Worm (Caenorhabditis elegans) whole organism, late embryonic: ENCODE measurements around the gene F07A11.1.

Experiments
- C38D4.7 ChIP-seq: fragments of 200-800 bp; sonication (Bioruptor generic); optimal IDR thresholded peaks from 2 replicates; lab custom pipeline; 2018; ENCODE audit warnings: mild to moderate bottlenecking, missing genetic modification characterization, moderate library complexity, missing compliant biosample characterization
- K09A11.1 ChIP-seq: sonication (generic microtip); optimal IDR thresholded peaks from 2 replicates; lab custom pipeline; 2017; ENCODE audit warnings: antibody characterized with exemption, mild to moderate bottlenecking, missing genetic modification characterization, missing compliant biosample characterization; ENCODE audit not compliant: insufficient read depth
- Y22D7AL.16 ChIP-seq: sonication (generic microtip); optimal IDR thresholded peaks from 2 replicates; lab custom pipeline; 2016; ENCODE audit warnings: missing genetic modification characterization, missing compliant biosample characterization
- ceh-18 ChIP-seq: sonication (generic microtip); optimal IDR thresholded peaks from 2 replicates; lab custom pipeline; 2016; ENCODE audit warnings: missing genetic modification characterization, missing compliant biosample characterization
- ceh-2 ChIP-seq: sonication (generic microtip); optimal IDR thresholded peaks from 2 replicates; lab custom pipeline; 2016; ENCODE audit warnings: missing genotype, missing genetic modification characterization, missing compliant biosample characterization
- ceh-31 ChIP-seq: sonication (generic microtip); optimal IDR thresholded peaks from 2 replicates; lab custom pipeline; 2016; ENCODE audit warnings: missing genetic modification characterization, missing compliant biosample characterization
- ceh-34 ChIP-seq: sonication (generic microtip); optimal IDR thresholded peaks from 2 replicates; lab custom pipeline; 2016; ENCODE audit warnings: mild to moderate bottlenecking, missing genetic modification characterization, missing compliant biosample characterization
- ceh-9 ChIP-seq: sonication (generic microtip); optimal IDR thresholded peaks from 2 replicates; lab custom pipeline; 2016; ENCODE audit warnings: mild to moderate bottlenecking, missing genetic modification characterization, inconsistent platforms, missing compliant biosample characterization
- dmd-4 ChIP-seq: sonication (generic microtip); optimal IDR thresholded peaks from 2 replicates; lab custom pipeline; 2016; ENCODE audit warnings: borderline replicate concordance, missing genetic modification characterization, missing compliant biosample characterization
- elt-2 ChIP-seq: sonication (generic microtip); optimal IDR thresholded peaks from 2 replicates; lab custom pipeline; 2016; ENCODE audit warnings: missing genetic modification reagents, missing genetic modification characterization, missing compliant biosample characterization
- elt-4 ChIP-seq: sonication (generic microtip); optimal IDR thresholded peaks from 2 replicates; lab custom pipeline; 2016; ENCODE audit warnings: missing genetic modification characterization, missing compliant biosample characterization
- ets-4 ChIP-seq: sonication (generic microtip); optimal IDR thresholded peaks from 2 replicates; lab custom pipeline; 2016; ENCODE audit warnings: missing genetic modification characterization, missing compliant biosample characterization
- fkh-10 ChIP-seq: fragments of 150-350 bp; optimal IDR thresholded peaks from 2 replicates; lab custom pipeline; 2014; ENCODE audit warnings: missing biosample characterization, missing genetic modification reagents, missing genetic modification characterization
- hlh-13 ChIP-seq: fragments of 200-800 bp; sonication (Bioruptor generic); optimal IDR thresholded peaks from 2 replicates; lab custom pipeline; 2018; ENCODE audit warnings: mild to moderate bottlenecking, missing genetic modification characterization, missing compliant biosample characterization
- hlh-30 ChIP-seq: sonication (generic microtip); optimal IDR thresholded peaks from 2 replicates; lab custom pipeline; 2017; ENCODE audit warnings: antibody characterized with exemption, missing genetic modification characterization, missing compliant biosample characterization; ENCODE audit not compliant: insufficient read depth
- hlh-6 ChIP-seq: sonication (generic microtip); optimal IDR thresholded peaks from 2 replicates; lab custom pipeline; 2016; ENCODE audit warnings: missing genotype, missing genetic modification characterization, missing compliant biosample characterization
- hlh-8 ChIP-seq: sonication (generic microtip); optimal IDR thresholded peaks from 2 replicates; lab custom pipeline; 2016; ENCODE audit warnings: missing genotype, missing genetic modification characterization, missing compliant biosample characterization
- lin-11 ChIP-seq: fragments of 200-800 bp; sonication (Bioruptor generic); optimal IDR thresholded peaks from 2 replicates; lab custom pipeline; 2018; ENCODE audit warnings: mild to moderate bottlenecking, missing genetic modification characterization, missing compliant biosample characterization
- madf-2 ChIP-seq: sonication (generic microtip); optimal IDR thresholded peaks from 2 replicates; lab custom pipeline; 2017; ENCODE audit warnings: missing genetic modification characterization, missing compliant biosample characterization
- nfya-1 ChIP-seq: sonication (generic microtip); optimal IDR thresholded peaks from 2 replicates; lab custom pipeline; 2017; ENCODE audit warnings: missing genetic modification characterization, mild to moderate bottlenecking, missing compliant biosample characterization, antibody characterized with exemption, moderate library complexity
- nhr-11 ChIP-seq: fragments of 150-350 bp; optimal IDR thresholded peaks from 2 replicates; lab custom pipeline; 2014; ENCODE audit warnings: missing biosample characterization, missing genetic modification characterization
- nhr-232 ChIP-seq: sonication (generic microtip); optimal IDR thresholded peaks from 2 replicates; lab custom pipeline; 2016; ENCODE audit warnings: missing genetic modification characterization, missing compliant biosample characterization
- npax-4 ChIP-seq: sonication (generic microtip); optimal IDR thresholded peaks from 2 replicates; lab custom pipeline; 2016; ENCODE audit warnings: missing genetic modification characterization, missing compliant biosample characterization
- pag-3 ChIP-seq: sonication (generic microtip); optimal IDR thresholded peaks from 2 replicates; lab custom pipeline; 2016; ENCODE audit warnings: missing compliant biosample characterization, missing genetic modification characterization, borderline replicate concordance
- pat-9 ChIP-seq: fragments of 200-800 bp; sonication (Bioruptor generic); optimal IDR thresholded peaks from 2 replicates; lab custom pipeline; 2018; ENCODE audit warnings: mild to moderate bottlenecking, missing genetic modification characterization, moderate library complexity, missing compliant biosample characterization
- pqm-1 ChIP-seq: sonication (generic microtip); optimal IDR thresholded peaks from 2 replicates; lab custom pipeline; 2016; ENCODE audit warnings: missing genetic modification characterization, missing compliant biosample characterization
- pros-1 ChIP-seq: fragments of 150-350 bp; optimal IDR thresholded peaks from 2 replicates; lab custom pipeline; 2014; ENCODE audit warnings: missing biosample characterization, missing genetic modification reagents, missing genetic modification characterization
- rnt-1 ChIP-seq: sonication (generic microtip); optimal IDR thresholded peaks from 2 replicates; lab custom pipeline; 2016; ENCODE audit warnings: missing genetic modification characterization, missing compliant biosample characterization
- sdc-2 ChIP-seq: sonication (generic microtip); optimal IDR thresholded peaks from 2 replicates; lab custom pipeline; 2016; ENCODE audit warnings: missing genotype, missing genetic modification characterization, missing compliant biosample characterization
- syd-9 ChIP-seq: sonication (generic microtip); optimal IDR thresholded peaks from 2 replicates; lab custom pipeline; 2016; ENCODE audit warnings: mild to moderate bottlenecking, missing genetic modification characterization, moderate library complexity, missing compliant biosample characterization
- tbx-2 ChIP-seq: sonication (generic microtip); optimal IDR thresholded peaks from 2 replicates; lab custom pipeline; 2016; ENCODE audit warnings: missing genetic modification characterization, missing compliant biosample characterization
- unc-3 ChIP-seq, 2 experiments: fragments of 200-800 bp in 1 of 2; sonication (Bioruptor generic) in 1 of 2; sonication (generic microtip) in 1 of 2; conservative IDR thresholded peaks in 1 of 2; optimal IDR thresholded peaks in 1 of 2; 2 replicates each; pipeline versions ENCODE4 v1.3.6 to Lab custom; 2016 to 2022; ENCODE audit warnings: missing compliant biosample characterization in 2 of 2, missing genetic modification characterization in 2 of 2, missing genetic modification reagents in 1 of 2
- unc-86 ChIP-seq: sonication (generic microtip); optimal IDR thresholded peaks from 2 replicates; lab custom pipeline; 2016; ENCODE audit warnings: missing genetic modification characterization, missing compliant biosample characterization
- zip-5 ChIP-seq: sonication (generic microtip); optimal IDR thresholded peaks from 2 replicates; lab custom pipeline; 2016; ENCODE audit warnings: missing genetic modification characterization, missing compliant biosample characterization

Gene F07A11.1

DNA sequence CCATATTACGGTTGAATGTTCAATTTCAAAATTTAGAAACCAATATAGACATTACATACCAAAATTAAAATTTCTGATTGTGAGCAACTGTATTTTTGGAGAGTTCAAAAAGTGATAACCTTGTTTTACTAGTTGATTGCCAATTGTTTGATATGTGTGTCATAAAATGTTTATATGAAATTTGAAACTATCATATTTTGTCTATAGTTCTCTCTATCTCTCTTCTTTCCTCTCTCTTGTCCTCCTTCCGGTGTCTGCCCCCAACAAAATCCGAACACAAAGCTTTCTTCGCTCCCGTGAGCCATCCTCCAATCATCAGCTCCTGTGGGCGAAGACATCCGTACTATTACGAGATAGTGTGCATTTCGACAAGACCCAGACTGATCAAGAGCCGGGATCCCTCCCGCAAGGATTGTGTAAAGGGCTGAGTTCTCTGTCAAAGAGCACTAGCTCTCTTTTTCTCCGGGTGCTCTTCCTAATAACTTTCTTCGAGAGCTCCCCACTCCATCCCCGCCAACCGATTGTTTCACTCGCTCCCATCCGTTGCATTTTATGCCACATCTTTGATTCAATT is 10.6 kb upstream of the F07A11.1 start:
- TF ChIP-seq lin-11 = no peak
- peak; percentile 66 for TF ChIP-seq rnt-1
- TF ChIP-seq ceh-34 (tag; lab: Kevin White, UChicago) = peak; percentile 59
- TF ChIP-seq pqm-1 = no peak
- TF ChIP-seq dmd-4 (tag; lab: Kevin White, UChicago) = no peak
- TF ChIP-seq ets-4 (tag; lab: Kevin White, UChicago) = peak; percentile 14
- peak; percentile 76 for TF ChIP-seq nfya-1 (tag; lab: Kevin White, UChicago)
- TF ChIP-seq ceh-18 (tag; lab: Kevin White, UChicago) = peak; percentile 27

DNA sequence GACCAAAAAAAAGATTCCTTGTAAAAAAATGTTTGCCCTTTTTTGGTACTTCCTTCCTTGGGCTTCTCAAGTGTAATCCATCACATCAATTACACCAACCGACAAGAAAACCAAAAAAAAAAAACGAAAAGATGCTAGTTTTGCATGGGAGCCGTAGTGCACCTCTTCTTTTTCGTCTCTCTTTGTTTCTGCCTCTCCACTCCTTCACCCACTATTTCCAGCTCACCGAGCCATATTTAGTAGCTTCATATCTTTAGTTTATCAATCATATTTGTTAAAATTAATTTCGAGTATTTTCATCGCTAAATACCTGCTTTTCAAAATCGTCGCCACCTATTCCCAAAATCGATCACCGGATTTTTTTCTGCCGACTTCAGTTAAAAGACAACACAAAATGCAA is 8.8 kb upstream of the F07A11.1 start, which contains the start of gene F07A11.4:
TSS of gene F07A11.4 (plus strand) at position 301 of the 400 bp plus-strand sequence.
- TF ChIP-seq K09A11.1 = no peak
- TF ChIP-seq nhr-232 (tag; lab: Kevin White, UChicago) = no peak
- no peak for TF ChIP-seq unc-3 (GFP tag; conservative IDR thresholded peaks at IDR 0.05; lab: Robert Waterston, UW)
- TF ChIP-seq unc-3 (tag; optimal IDR thresholded peaks at IDR 0.05; lab: Kevin White, UChicago) = no peak
- no peak for TF ChIP-seq pros-1 (tag; lab: Kevin White, UChicago)
- TF ChIP-seq zip-5 (tag; lab: Kevin White, UChicago) = no peak
- no peak for TF ChIP-seq C38D4.7 (GFP tag; lab: Kevin White, UChicago)
- TF ChIP-seq ceh-31 (tag; lab: Kevin White, UChicago) = no peak
- TF ChIP-seq nhr-11 (tag; lab: Kevin White, UChicago) = no peak
- TF ChIP-seq npax-4 (tag; lab: Kevin White, UChicago) = no peak
- TF ChIP-seq hlh-13 (GFP tag; lab: Kevin White, UChicago) = no peak
- TF ChIP-seq unc-86 (tag; lab: Kevin White, UChicago) = no peak
- TF ChIP-seq tbx-2 (tag; lab: Kevin White, UChicago) = no peak
- no peak for TF ChIP-seq ceh-34 (tag; lab: Kevin White, UChicago)
- TF ChIP-seq ceh-2 (tag; lab: Kevin White, UChicago) = no peak

DNA sequence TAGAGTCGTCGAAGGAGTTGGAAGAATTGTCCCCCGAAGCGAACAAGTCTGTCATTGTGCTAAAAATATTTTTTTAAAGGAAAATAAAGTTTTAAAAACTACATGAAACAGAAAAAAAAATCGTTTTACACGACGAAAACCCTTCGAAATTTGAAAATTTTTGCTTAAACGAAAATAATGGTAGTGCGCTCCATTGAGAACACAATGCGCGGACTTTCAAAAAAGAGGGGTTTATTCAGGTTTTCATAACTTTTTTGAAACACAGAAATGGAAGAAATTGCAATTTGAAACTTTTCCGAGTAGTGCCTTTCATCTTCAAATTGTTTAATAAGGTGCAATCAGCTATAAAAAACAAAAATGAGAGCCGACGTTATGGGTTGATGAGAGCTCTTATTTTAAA is 7.8 kb upstream of the F07A11.1 start, which contains the start of gene npp-5:
TSS of gene npp-5 (minus strand) at position 59 of the 400 bp plus-strand sequence.
- TF ChIP-seq elt-2 = peak; percentile 3
- no peak for TF ChIP-seq hlh-6 (tag; lab: Kevin White, UChicago)
- TF ChIP-seq hlh-8 = no peak

DNA sequence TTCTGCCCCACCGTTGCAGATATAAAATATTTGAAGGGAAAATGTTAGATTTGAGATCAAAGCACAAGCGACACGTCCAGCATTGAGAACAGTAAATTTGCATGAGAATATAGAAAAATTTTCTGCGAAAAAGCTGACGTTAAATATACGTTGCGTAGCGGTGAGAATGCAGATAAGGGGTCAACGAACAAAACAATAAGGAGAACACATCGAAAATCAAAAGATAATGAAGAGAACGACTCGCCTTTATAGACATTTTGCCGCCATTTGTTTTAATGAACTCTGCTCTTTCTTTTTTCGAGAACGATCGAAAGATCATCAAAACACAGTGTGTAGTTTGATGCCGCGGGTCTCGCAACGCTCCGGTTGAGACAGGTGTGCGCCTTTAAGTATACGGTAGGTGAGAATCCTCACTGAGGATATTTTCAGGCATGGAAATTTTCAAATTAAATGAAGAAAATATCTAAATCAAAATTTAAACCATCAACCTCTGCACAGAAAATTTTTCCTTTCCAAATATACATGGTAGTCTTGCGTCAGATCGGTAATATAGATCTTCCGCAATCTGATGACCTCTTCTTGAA is 4.3 kb upstream of the F07A11.1 start:
- TF ChIP-seq elt-2 (peak; percentile 49), pag-3 (tag; lab: Kevin White, UChicago) (no peak)

DNA sequence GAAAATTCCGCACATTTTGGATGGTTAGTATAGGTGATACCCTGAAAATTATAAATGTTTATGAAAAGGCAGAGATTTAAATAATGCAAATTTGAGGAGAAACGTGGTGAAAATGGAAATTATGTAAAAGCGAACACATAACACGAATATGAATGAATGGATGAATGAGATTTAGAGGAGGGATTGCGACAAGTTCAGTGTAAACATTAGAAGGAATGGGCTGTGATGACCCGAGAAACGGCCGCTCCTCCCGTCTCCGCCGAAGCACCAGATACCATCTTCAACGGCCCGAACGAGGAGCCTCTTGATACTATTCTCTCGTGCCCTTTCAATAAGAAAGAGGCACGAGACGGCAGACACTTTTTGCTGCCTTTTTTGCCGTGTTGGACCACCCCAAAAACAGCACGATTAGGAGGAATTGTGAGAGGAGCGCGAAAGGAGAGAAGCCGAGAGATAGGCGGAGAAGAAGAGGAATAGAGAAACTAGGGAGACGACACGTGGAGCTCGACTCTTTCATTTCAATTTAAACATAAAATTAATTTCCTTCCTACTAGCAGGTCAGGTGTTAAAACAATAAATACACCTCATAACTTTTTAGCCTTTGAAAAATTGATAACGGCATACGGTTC is 3.6 kb upstream of the F07A11.1 start, which contains the start of gene gfat-1:
TSS of gene gfat-1 (minus strand) at position 51 of the 629 bp plus-strand sequence.
- TF ChIP-seq hlh-30 (tag; lab: Kevin White, UChicago) = peak; percentile 16
- no peak for TF ChIP-seq pros-1 (tag; lab: Kevin White, UChicago)
- peak; percentile 15 for TF ChIP-seq nfya-1 (tag; lab: Kevin White, UChicago)
- TF ChIP-seq Y22D7AL.16 (tag; lab: Kevin White, UChicago) = no peak
- peak; percentile 14 for TF ChIP-seq ceh-31 (tag; lab: Kevin White, UChicago)
- peak; percentile 33 for TF ChIP-seq tbx-2 (tag; lab: Kevin White, UChicago)

DNA sequence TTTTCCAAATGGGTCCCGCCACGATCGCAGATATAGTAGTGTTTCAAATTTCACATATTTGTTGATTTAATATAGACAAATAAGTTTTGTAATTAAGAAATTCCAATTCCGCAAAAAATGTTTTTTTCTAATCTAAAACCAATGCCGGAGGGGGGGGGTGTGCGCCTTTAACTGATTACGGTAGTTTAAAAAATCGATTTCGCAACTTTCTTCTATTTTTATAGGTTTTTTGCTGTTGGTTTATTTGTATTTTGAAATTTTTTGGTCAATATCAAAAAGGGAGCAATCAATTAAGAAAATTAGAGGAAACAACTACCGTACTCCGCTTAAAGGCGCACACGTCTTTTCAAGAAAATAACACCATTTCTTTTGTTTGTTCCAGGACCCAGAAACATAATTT is 365 bp downstream of the F07A11.1 start:
- TF ChIP-seq C38D4.7 (GFP tag; lab: Kevin White, UChicago) = no peak
- TF ChIP-seq madf-2 (tag; lab: Kevin White, UChicago) = no peak
- TF ChIP-seq fkh-10 (GFP tag; lab: Kevin White, UChicago) = no peak
- no peak for TF ChIP-seq rnt-1
- TF ChIP-seq syd-9 (tag; lab: Kevin White, UChicago) = no peak
- no peak for TF ChIP-seq ceh-9 (tag; lab: Kevin White, UChicago)
- TF ChIP-seq elt-4 = no peak
- TF ChIP-seq unc-86 (tag; lab: Kevin White, UChicago) = no peak
- no peak for TF ChIP-seq pat-9 (tag; lab: Kevin White, UChicago)
- TF ChIP-seq sdc-2 (tag; lab: Kevin White, UChicago) = no peak
- TF ChIP-seq hlh-13 (GFP tag; lab: Kevin White, UChicago) = no peak
